Worm (Caenorhabditis elegans): ENCODE measurements around the gene Y38A10A.2.

The Y38A10A.2 gene

DNA sequence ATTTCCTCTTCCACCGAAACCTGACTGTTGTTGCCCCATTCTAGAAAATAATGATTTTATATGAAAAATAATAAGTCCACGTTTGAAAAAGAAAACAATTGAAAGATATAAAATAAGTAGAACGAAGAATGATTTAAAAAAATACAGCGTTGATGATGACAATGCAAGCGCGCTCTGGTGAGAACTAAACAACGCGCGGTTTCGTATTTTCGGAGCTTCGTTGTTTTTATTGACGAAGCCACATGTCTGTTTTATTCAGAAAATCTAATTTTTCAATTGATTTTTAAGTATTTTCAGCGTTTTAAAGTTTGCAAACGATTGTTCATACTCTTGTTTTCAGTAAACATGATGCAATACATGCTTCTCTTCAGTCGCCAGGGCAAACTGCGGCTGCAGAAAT lies 45.6 kb downstream of the Y38A10A.2 start, which contains the start of the genes rpt-2 and aps-1 (continued):
- TF ChIP-seq pax-3 (tag; optimal IDR thresholded peaks at IDR 0.05) (no peak), hlh-17 (GFP tag; optimal IDR thresholded peaks at IDR 0.05; ENCODE audit: borderline replicate concordance) (no peak), egl-13 (tag; optimal IDR thresholded peaks at IDR 0.05) (peak; percentile 70), nhr-20 (tag; optimal IDR thresholded peaks at IDR 0.05) (peak; percentile 92), nhr-76 (tag; optimal IDR thresholded peaks at IDR 0.05) (no peak), snu-23 (GFP tag; optimal IDR thresholded peaks at IDR 0.05) (peak; percentile 94), ceh-63 (GFP tag; optimal IDR thresholded peaks at IDR 0.05) (no peak), ama-1 (optimal IDR thresholded peaks at IDR 0.05) (peak; percentile 60), nhr-84 (tag; optimal IDR thresholded peaks at IDR 0.05) (no peak), nhr-28 (tag; optimal IDR thresholded peaks at IDR 0.05) (no peak), rnt-1 (tag; optimal IDR thresholded peaks at IDR 0.05) (peak; percentile 85), pqm-1 (tag; optimal IDR thresholded peaks at IDR 0.05) (no peak), lin-39 (tag; optimal IDR thresholded peaks at IDR 0.05) (peak; percentile 78), ztf-11 (tag; optimal IDR thresholded peaks at IDR 0.05) (peak in 1 of 2 experiments; percentile 69), lsy-2 (tag; optimal IDR thresholded peaks at IDR 0.05) (peak; percentile 89 to 92), ceh-88 (GFP tag; IDR thresholded peaks at IDR 0.05) (no peak), C04F5.9 (tag; optimal IDR thresholded peaks at IDR 0.05) (peak; percentile 45), sox-4 (tag; optimal IDR thresholded peaks at IDR 0.05) (peak; percentile 63), unc-30 (tag; optimal IDR thresholded peaks at IDR 0.05) (no peak), F16B12.6 (tag; optimal IDR thresholded peaks at IDR 0.05) (peak; percentile 45), ceh-8 (GFP tag; optimal IDR thresholded peaks at IDR 0.05) (peak; percentile 42), grh-1 (GFP tag; IDR thresholded peaks at IDR 0.05) (peak; percentile 44; the same call in 1 of the 2 replicates), fkh-4 (tag; optimal IDR thresholded peaks at IDR 0.05; ENCODE audit: borderline replicate concordance) (no peak), fos-1 (tag; optimal IDR thresholded peaks at IDR 0.05) (no peak), nhr-85 (tag) (peak; percentile 92), ztf-4 (tag; optimal IDR thresholded peaks at IDR 0.05) (peak; percentile 40), nhr-71 (tag; optimal IDR thresholded peaks at IDR 0.05) (peak; percentile 92), dsc-1 (tag; optimal IDR thresholded peaks at IDR 0.05) (peak; percentile 89), vab-15 (tag; optimal IDR thresholded peaks at IDR 0.05) (no peak), hlh-4 (tag; optimal IDR thresholded peaks at IDR 0.05) (no peak), nhr-77 (tag; optimal IDR thresholded peaks at IDR 0.05) (peak; percentile 75), irx-1 (tag; optimal IDR thresholded peaks at IDR 0.05) (peak; percentile 81)

DNA sequence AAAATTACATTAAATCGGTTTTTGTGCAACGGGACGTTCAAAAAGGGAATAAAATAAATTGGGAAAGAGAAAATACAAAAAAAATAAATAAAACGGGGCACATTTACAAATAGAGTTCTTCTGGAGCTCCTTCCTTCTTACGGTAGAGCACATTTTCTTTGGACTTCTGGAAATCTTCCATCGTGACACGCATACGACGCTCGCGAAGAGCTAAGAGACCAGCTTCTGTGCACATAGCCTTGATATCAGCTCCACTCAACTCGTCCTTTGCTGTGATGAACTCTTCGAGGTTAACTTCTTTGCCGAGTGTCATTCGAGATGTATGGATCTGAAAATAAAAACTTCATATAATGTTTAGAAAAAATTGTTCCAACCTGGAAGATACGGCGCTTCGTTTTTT lies 47.1 kb downstream of the Y38A10A.2 start:
- TF ChIP-seq lin-15B (tag; optimal IDR thresholded peaks at IDR 0.05) (no peak), nhr-85 (tag) (peak; percentile 56)

ce11 chrV:6015546-6016089 lies 47.6 kb downstream of the Y38A10A.2 start:
- TF ChIP-seq irx-1 (tag; optimal IDR thresholded peaks at IDR 0.05) (no peak), nhr-90 (tag; optimal IDR thresholded peaks at IDR 0.05; ENCODE audit: poor library complexity) (no peak), efl-1 (optimal IDR thresholded peaks at IDR 0.05) (no peak), efl-1 (GFP tag; optimal IDR thresholded peaks at IDR 0.05 in 1 of 2) (peak in 1 of 2 experiments; percentile 60), mdl-1 (tag; optimal IDR thresholded peaks at IDR 0.05) (no peak)

DNA sequence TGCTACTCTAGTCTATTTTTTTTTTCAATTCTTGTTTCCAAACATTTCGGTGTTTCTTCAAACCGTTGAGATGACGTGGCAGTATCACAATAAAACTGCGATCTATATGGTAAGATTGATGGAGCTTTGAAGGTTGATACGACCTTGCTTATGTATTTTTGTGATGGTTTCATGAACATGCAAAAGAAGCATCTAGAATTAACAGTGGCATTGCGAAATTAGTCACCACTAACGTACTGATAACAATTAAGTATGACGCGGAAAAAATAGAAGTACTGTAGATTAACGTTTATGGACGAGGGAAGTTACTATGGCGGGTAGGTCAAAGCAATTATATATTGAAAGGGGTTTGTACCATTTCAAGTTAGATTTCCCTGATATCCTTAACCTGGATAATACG lies 50.8 kb downstream of the Y38A10A.2 start:
- TF ChIP-seq egl-27 (tag; optimal IDR thresholded peaks at IDR 0.05) (no peak), nhr-90 (tag; optimal IDR thresholded peaks at IDR 0.05; ENCODE audit: poor library complexity) (no peak), efl-1 (optimal IDR thresholded peaks at IDR 0.05) (no peak), efl-1 (GFP tag; optimal IDR thresholded peaks at IDR 0.05 in 1 of 2) (peak in 1 of 2 experiments; percentile 13), dpl-1 (GFP tag; optimal IDR thresholded peaks at IDR 0.05) (no peak)

Measured in whole organism, L1 larva.